Fruit fly (Drosophila melanogaster) whole organism, embryonic: ENCODE data around the gene Dad1.
A peak's percentile ranks its signal among the peaks of the same experiment; 100 is the strongest.

Experiments used
- CG11695 ChIP-seq: fragments of 200-800 bp; sonication (Bioruptor generic); IDR thresholded peaks from 3 replicates; pipeline ENCODE4 v1.3.6; 2022; ENCODE audit warnings: missing biosample characterization, missing genetic modification characterization
- CG12769 ChIP-seq: fragments of 200-800 bp; sonication (Bioruptor generic); optimal IDR thresholded peaks from 2 replicates; lab custom pipeline; 2019; ENCODE audit warnings: missing biosample characterization, mild to moderate bottlenecking, missing genetic modification characterization, moderate library complexity
- CG14014 ChIP-seq: fragments of 200-800 bp; sonication (Bioruptor generic); IDR thresholded peaks from 2 replicates; pipeline ENCODE4 v1.3.6; 2022; ENCODE audit warnings: missing biosample characterization, missing genetic modification characterization
- CG1529 ChIP-seq: fragments of 200-800 bp; sonication (Bioruptor generic); optimal IDR thresholded peaks from 3 replicates; lab custom pipeline; 2018; ENCODE audit warnings: missing biosample characterization, missing genetic modification characterization
- CG1603 ChIP-seq: fragments of 200-800 bp; sonication (Bioruptor generic); optimal IDR thresholded peaks from 2 replicates; lab custom pipeline; 2019; ENCODE audit warnings: missing biosample characterization, mild to moderate bottlenecking, missing genetic modification characterization, moderate library complexity
- CG17359 ChIP-seq: fragments of 200-800 bp; sonication (Bioruptor generic); optimal IDR thresholded peaks from 3 replicates; lab custom pipeline; 2018; ENCODE audit warnings: missing biosample characterization, mild to moderate bottlenecking, missing genetic modification characterization, moderate library complexity
- CG31224 ChIP-seq: fragments of 200-800 bp; sonication (Bioruptor generic); IDR thresholded peaks from 2 replicates; pipeline ENCODE4 v1.3.6; 2022; ENCODE audit warnings: missing biosample characterization, missing genetic modification characterization
- CG5953 ChIP-seq: fragments of 200-800 bp; sonication (Bioruptor generic); IDR thresholded peaks from 2 replicates; pipeline ENCODE4 v1.3.6; 2022; ENCODE audit warnings: missing biosample characterization, missing genetic modification characterization
- CG6175 ChIP-seq: fragments of 200-800 bp; sonication (Bioruptor generic); IDR thresholded peaks from 3 replicates; pipeline ENCODE4 v1.3.6; 2022; ENCODE audit warnings: missing biosample characterization, missing genetic modification characterization
- CG6272 ChIP-seq: fragments of 200-800 bp; sonication (Bioruptor generic); IDR thresholded peaks from 2 replicates; pipeline ENCODE4 v1.3.6; 2022; ENCODE audit warnings: missing biosample characterization, missing genetic modification characterization
- CG6765 ChIP-seq: fragments of 200-800 bp; sonication (Bioruptor generic); optimal IDR thresholded peaks from 3 replicates; lab custom pipeline; 2017; ENCODE audit warnings: missing biosample characterization, mild to moderate bottlenecking, missing genetic modification characterization
- CG7745 ChIP-seq: fragments of 200-800 bp; sonication (Bioruptor generic); optimal IDR thresholded peaks from 2 replicates; lab custom pipeline; 2018; ENCODE audit warnings: missing biosample characterization, mild to moderate bottlenecking, missing genetic modification characterization, moderate library complexity
- CG7786 ChIP-seq: fragments of 200-800 bp; sonication (Bioruptor generic); optimal IDR thresholded peaks from 2 replicates; lab custom pipeline; 2016; ENCODE audit warnings: missing biosample characterization, missing genetic modification characterization
- CG8944 ChIP-seq: fragments of 200-800 bp; sonication (Bioruptor generic); optimal IDR thresholded peaks from 3 replicates; lab custom pipeline; 2016; ENCODE audit warnings: missing biosample characterization, missing genetic modification characterization
- CG9437 ChIP-seq: fragments of 200-800 bp; sonication (Bioruptor generic); optimal IDR thresholded peaks from 2 replicates; lab custom pipeline; 2018; ENCODE audit warnings: missing biosample characterization, mild to moderate bottlenecking, missing genetic modification characterization
- Chrac-16 ChIP-seq: fragments of 200-800 bp; sonication (Bioruptor generic); optimal IDR thresholded peaks from 3 replicates; lab custom pipeline; 2016; ENCODE audit warnings: missing biosample characterization, missing genetic modification characterization
- CkIIα-i1 ChIP-seq: fragments of 200-800 bp; sonication (Bioruptor generic); IDR thresholded peaks from 2 replicates; pipeline ENCODE4 v1.3.6; 2022; ENCODE audit warnings: missing biosample characterization, missing genetic modification characterization
- D19B ChIP-seq: fragments of 200-800 bp; sonication (Bioruptor generic); optimal IDR thresholded peaks from 2 replicates; lab custom pipeline; 2017; ENCODE audit warnings: missing biosample characterization, mild to moderate bottlenecking, missing genetic modification characterization
- Dbx ChIP-seq: fragments of 200-800 bp; sonication (Bioruptor generic); IDR thresholded peaks from 3 replicates; pipeline ENCODE4 v1.3.6; 2022; ENCODE audit warnings: missing biosample characterization, missing genetic modification characterization
- Doc3 ChIP-seq: fragments of 200-800 bp; sonication (Bioruptor generic); IDR thresholded peaks from 3 replicates; pipeline ENCODE4 v1.3.6; 2022; ENCODE audit warnings: missing biosample characterization, missing genetic modification characterization; ENCODE audit not compliant: partially characterized antibody
- Fer3 ChIP-seq: fragments of 200-800 bp; sonication (Bioruptor generic); optimal IDR thresholded peaks from 2 replicates; lab custom pipeline; 2018; ENCODE audit warnings: missing biosample characterization, mild to moderate bottlenecking, missing genetic modification characterization, moderate library complexity
- H2.0 ChIP-seq: fragments of 200-800 bp; sonication (Bioruptor generic); IDR thresholded peaks from 2 replicates; pipeline ENCODE4 v1.3.6; 2022; ENCODE audit warnings: missing biosample characterization, missing genetic modification characterization
- HLH3B ChIP-seq: fragments of 200-800 bp; sonication (Bioruptor generic); IDR thresholded peaks from 2 replicates; pipeline ENCODE4 v1.3.6; 2022; ENCODE audit warnings: missing biosample characterization, missing genetic modification characterization
- HLH54F ChIP-seq: fragments of 200-800 bp; sonication (Bioruptor generic); optimal IDR thresholded peaks from 3 replicates; lab custom pipeline; 2016; ENCODE audit warnings: missing biosample characterization, missing genetic modification characterization
- Hr78 ChIP-seq, 2 experiments: fragments of 200-800 bp in 1 of 2; fragments of >200 bp in 1 of 2; sonication (Bioruptor generic) in 1 of 2; optimal IDR thresholded peaks; 2 replicates each; lab custom pipeline; 2017 to 2019; ENCODE audit warnings: missing biosample characterization in 2 of 2, missing genetic modification characterization in 2 of 2, mild to moderate bottlenecking in 1 of 2, moderate library complexity in 1 of 2
- MESR4 ChIP-seq: fragments of 200-800 bp; sonication (Bioruptor generic); optimal IDR thresholded peaks from 2 replicates; lab custom pipeline; 2018; ENCODE audit warnings: missing biosample characterization, mild to moderate bottlenecking, missing genetic modification characterization, moderate library complexity
- Sox102F ChIP-seq: fragments of 200-800 bp; sonication (Bioruptor generic); optimal IDR thresholded peaks from 2 replicates; lab custom pipeline; 2018; ENCODE audit warnings: missing biosample characterization, mild to moderate bottlenecking, missing genetic modification characterization, moderate library complexity
- bbx ChIP-seq: fragments of 200-800 bp; sonication (Bioruptor generic); IDR thresholded peaks from 2 replicates; pipeline ENCODE4 v1.3.6; 2022; ENCODE audit warnings: missing biosample characterization, missing genetic modification characterization; ENCODE audit not compliant: partially characterized antibody
- chif ChIP-seq, 2 experiments: fragments of 200-800 bp; sonication (Bioruptor generic); optimal IDR thresholded peaks; 3 replicates each; lab custom pipeline; 2016; ENCODE audit warnings: missing biosample characterization in 2 of 2, missing genetic modification characterization in 2 of 2
- chinmo ChIP-seq: fragments of 200-800 bp; sonication (Bioruptor generic); IDR thresholded peaks from 4 replicates; pipeline ENCODE4 v1.3.6; 2022; ENCODE audit warnings: missing biosample characterization, missing genetic modification characterization; ENCODE audit not compliant: partially characterized antibody
- dm ChIP-seq: fragments of 200-800 bp; sonication (Bioruptor generic); optimal IDR thresholded peaks from 3 replicates; lab custom pipeline; 2016; ENCODE audit warnings: missing biosample characterization, missing genetic modification characterization
- ewg ChIP-seq: fragments of 200-800 bp; sonication (Bioruptor generic); optimal IDR thresholded peaks from 3 replicates; lab custom pipeline; 2017; ENCODE audit warnings: mild to moderate bottlenecking, missing biosample characterization, missing genetic modification reagents, missing genetic modification characterization
- gsb ChIP-seq: fragments of 200-800 bp; sonication (Bioruptor generic); IDR thresholded peaks from 2 replicates; pipeline ENCODE4 v1.3.6; 2022; ENCODE audit warnings: missing biosample characterization, missing genetic modification characterization
- ham ChIP-seq: fragments of 200-800 bp; sonication (Bioruptor generic); IDR thresholded peaks from 2 replicates; pipeline ENCODE4 v1.3.6; 2022; ENCODE audit warnings: missing biosample characterization, missing genetic modification characterization
- lab ChIP-seq: fragments of 200-800 bp; sonication (Bioruptor generic); optimal IDR thresholded peaks from 3 replicates; lab custom pipeline; 2017; ENCODE audit warnings: missing biosample characterization, missing genetic modification characterization, mild to moderate bottlenecking, moderate library complexity, missing genetic modification reagents
- lbe ChIP-seq: fragments of 200-800 bp; sonication (Bioruptor generic); optimal IDR thresholded peaks from 2 replicates; lab custom pipeline; 2016; ENCODE audit warnings: missing biosample characterization, mild to moderate bottlenecking, missing genetic modification characterization
- lov ChIP-seq, 2 experiments: fragments of 200-800 bp in 1 of 2; fragments of >200 bp in 1 of 2; sonication (Bioruptor generic) in 1 of 2; IDR thresholded peaks in 1 of 2; optimal IDR thresholded peaks in 1 of 2; 2 replicates in 1 of 2; 3 replicates in 1 of 2; pipeline versions ENCODE4 v1.3.6 to Lab custom; 2017 to 2022; ENCODE audit warnings: missing biosample characterization in 1 of 2, missing genetic modification characterization in 1 of 2
- nerfin-1 ChIP-seq: fragments of 200-800 bp; sonication (Bioruptor generic); optimal IDR thresholded peaks from 3 replicates; lab custom pipeline; 2019; ENCODE audit warnings: missing biosample characterization, mild to moderate bottlenecking, missing genetic modification characterization, moderate library complexity
- odd ChIP-seq: fragments of 200-800 bp; sonication (Bioruptor generic); optimal IDR thresholded peaks from 2 replicates; lab custom pipeline; 2017; ENCODE audit warnings: missing biosample characterization, mild to moderate bottlenecking, missing genetic modification characterization
- org-1 ChIP-seq: fragments of 200-800 bp; sonication (Bioruptor generic); optimal IDR thresholded peaks from 2 replicates; lab custom pipeline; 2017; ENCODE audit warnings: missing biosample characterization, missing genetic modification characterization
- pita ChIP-seq: fragments of 200-800 bp; sonication (Bioruptor generic); optimal IDR thresholded peaks from 2 replicates; lab custom pipeline; 2017; ENCODE audit warnings: missing biosample characterization, mild to moderate bottlenecking, missing genetic modification characterization
- pnt ChIP-seq: fragments of 200-800 bp; sonication (Bioruptor generic); optimal IDR thresholded peaks from 3 replicates; lab custom pipeline; 2016; ENCODE audit warnings: missing biosample characterization, missing genetic modification characterization
- seq ChIP-seq: fragments of 200-800 bp; sonication (Bioruptor generic); IDR thresholded peaks from 2 replicates; pipeline ENCODE4 v1.3.6; 2022; ENCODE audit warnings: missing biosample characterization, missing genetic modification characterization
- sqz ChIP-seq: fragments of 200-800 bp; sonication (Bioruptor generic); optimal IDR thresholded peaks from 3 replicates; lab custom pipeline; 2018; ENCODE audit warnings: missing biosample characterization, mild to moderate bottlenecking, missing genetic modification characterization
- sr ChIP-seq: fragments of 200-800 bp; sonication (Bioruptor generic); IDR thresholded peaks from 3 replicates; pipeline ENCODE4 v1.3.6; 2022; ENCODE audit warnings: missing biosample characterization, missing genetic modification characterization
- tin ChIP-seq: fragments of 200-800 bp; sonication (Bioruptor generic); optimal IDR thresholded peaks from 3 replicates; lab custom pipeline; 2016; ENCODE audit warnings: missing biosample characterization, missing genetic modification characterization
- vvl ChIP-seq: fragments of 200-800 bp; sonication (Bioruptor generic); IDR thresholded peaks from 2 replicates; pipeline ENCODE4 v1.3.6; 2022; ENCODE audit warnings: missing biosample characterization, missing genetic modification characterization
- wek ChIP-seq: fragments of 200-800 bp; sonication (Bioruptor generic); optimal IDR thresholded peaks from 3 replicates; lab custom pipeline; 2018; ENCODE audit warnings: missing biosample characterization, mild to moderate bottlenecking, missing genetic modification characterization, moderate library complexity
- z ChIP-seq: fragments of 200-800 bp; sonication (Bioruptor generic); IDR thresholded peaks from 3 replicates; pipeline ENCODE4 v1.3.6; 2022; ENCODE audit warnings: missing biosample characterization, missing genetic modification characterization
- zen2 ChIP-seq: fragments of 200-800 bp; sonication (Bioruptor generic); IDR thresholded peaks from 3 replicates; pipeline ENCODE4 v1.3.6; 2022; ENCODE audit warnings: missing biosample characterization, missing genetic modification characterization; ENCODE audit not compliant: partially characterized antibody

Gene Dad1

dm6 chr2L:8423460-8424089 lies 39.6 kb upstream of the Dad1 start:
- TF ChIP-seq CG6175 (GFP tag; lab: Robert Waterston, UW) (no peak), z (no peak), vvl (GFP tag; lab: Robert Waterston, UW) (0 out of 2 replicates have a peak, but pooled peaks have one; percentile 6), Doc3 (GFP tag; lab: Robert Waterston, UW) (no peak), H2.0 (GFP tag; lab: Robert Waterston, UW) (no peak), ewg (GFP tag; lab: Kevin White, UChicago) (no peak), Sox102F (GFP tag; lab: Kevin White, UChicago) (no peak), CG5953 (GFP tag; lab: Robert Waterston, UW) (no peak), CG17359 (tag; lab: Kevin White, UChicago) (peak; percentile 14), CkIIα-i1 (GFP tag; lab: Robert Waterston, UW) (no peak), CG1529 (GFP tag; lab: Kevin White, UChicago) (peak; percentile 27), bbx (GFP tag; lab: Robert Waterston, UW) (no peak), CG7786 (GFP tag; lab: Kevin White, UChicago) (no peak), CG1603 (peak; percentile 34), CG31224 (GFP tag; lab: Robert Waterston, UW) (no peak), Fer3 (tag; lab: Kevin White, UChicago) (no peak), CG7745 (no peak), gsb (GFP tag; lab: Robert Waterston, UW) (no peak), CG12769 (tag; lab: Kevin White, UChicago) (no peak), CG8944 (GFP tag; lab: Kevin White, UChicago) (no peak), org-1 (GFP tag; lab: Kevin White, UChicago) (no peak), seq (GFP tag; lab: Robert Waterston, UW) (no peak), tin (GFP tag; lab: Kevin White, UChicago) (no peak), wek (peak; percentile 28), CG14014 (GFP tag; lab: Robert Waterston, UW) (no peak), pita (GFP tag; lab: Kevin White, UChicago) (no peak), chinmo (no peak), ham (GFP tag; lab: Robert Waterston, UW) (no peak), HLH54F (GFP tag; lab: Kevin White, UChicago) (no peak), Chrac-16 (no peak), pnt (GFP tag; lab: Kevin White, UChicago) (no peak), HLH3B (GFP tag; lab: Robert Waterston, UW) (no peak), Dbx (no peak), CG9437 (GFP tag; lab: Kevin White, UChicago) (no peak), sr (GFP tag; lab: Robert Waterston, UW) (no peak), CG6765 (GFP tag; lab: Kevin White, UChicago) (no peak), lab (no peak), sqz (GFP tag; lab: Kevin White, UChicago) (no peak), lov (optimal IDR thresholded peaks at IDR 0.05; lab: Kevin White, UChicago) (no peak), lov (GFP tag; IDR thresholded peaks at IDR 0.05; lab: Robert Waterston, UW) (no peak), odd (no peak), zen2 (GFP tag; lab: Robert Waterston, UW) (no peak), CG11695 (GFP tag; lab: Robert Waterston, UW) (no peak), nerfin-1 (peak; percentile 24), lbe (GFP tag; lab: Kevin White, UChicago) (no peak), Hr78 (GFP tag; optimal IDR thresholded peaks at IDR 0.05; lab: Kevin White, UChicago) (no peak), CG6272 (GFP tag; lab: Robert Waterston, UW) (no peak), dm (GFP tag; lab: Kevin White, UChicago) (no peak), MESR4 (GFP tag; lab: Kevin White, UChicago) (no peak), D19B (no peak), chif (GFP tag; optimal IDR thresholded peaks at IDR 0.05; lab: Kevin White, UChicago) (peak in 1 of 2 experiments; percentile 47)
